Fruit fly (Drosophila melanogaster): ENCODE measurements around the gene IM33.

Gene IM33

dm6 chr2L:3705438-3705921, 9.0 kb upstream of the IM33 start, which contains the start of gene CG31778 (continued):
- TF ChIP-seq CG11294 (GFP tag; IDR thresholded peaks at IDR 0.05) (peak; percentile 65), CG11762 (GFP tag; optimal IDR thresholded peaks at IDR 0.05; ENCODE audit: insufficient read depth) (peak; percentile 48), pdm3 (GFP tag; optimal IDR thresholded peaks at IDR 0.05) (peak; percentile 83), CG34406 (GFP tag; optimal IDR thresholded peaks at IDR 0.05) (peak; percentile 64), CG6276 (GFP tag; optimal IDR thresholded peaks at IDR 0.05) (peak; percentile 61), CG8632 (GFP tag; optimal IDR thresholded peaks at IDR 0.05) (peak; percentile 75), CG8119 (GFP tag; IDR thresholded peaks at IDR 0.05) (peak; percentile 67), CG9139 (GFP tag; optimal IDR thresholded peaks at IDR 0.05) (no peak), Ets21C (GFP tag; optimal IDR thresholded peaks at IDR 0.05) (peak; percentile 76), dsx (GFP tag; optimal IDR thresholded peaks at IDR 0.05; ENCODE audit: poor library complexity, severe bottlenecking) (peak; percentile 60), topi (GFP tag; optimal IDR thresholded peaks at IDR 0.05) (peak; percentile 84), acj6 (GFP tag; optimal IDR thresholded peaks at IDR 0.05) (peak; percentile 76), CG11902 (GFP tag; optimal IDR thresholded peaks at IDR 0.05) (peak; percentile 60), cyc (GFP tag; optimal IDR thresholded peaks at IDR 0.05) (peak; percentile 82), lz (GFP tag; optimal IDR thresholded peaks at IDR 0.05) (peak; percentile 88), CG15336 (GFP tag; IDR thresholded peaks at IDR 0.05) (peak; percentile 77), CG16779 (tag; optimal IDR thresholded peaks at IDR 0.05) (peak; percentile 62), fkh (GFP tag; optimal IDR thresholded peaks at IDR 0.05) (no peak), Eip75B (GFP tag; optimal IDR thresholded peaks at IDR 0.05) (peak; percentile 77), CG3032 (tag; optimal IDR thresholded peaks at IDR 0.05) (peak; percentile 73), CG6854 (GFP tag; optimal IDR thresholded peaks at IDR 0.05) (peak; percentile 35), CG1621 (tag; optimal IDR thresholded peaks at IDR 0.05) (peak; percentile 75), fd85E (GFP tag; optimal IDR thresholded peaks at IDR 0.05) (peak; percentile 6), CG6808 (GFP tag; optimal IDR thresholded peaks at IDR 0.05) (peak; percentile 67), CG31627 (GFP tag; optimal IDR thresholded peaks at IDR 0.05) (peak; percentile 89), Sox102F (GFP tag; optimal IDR thresholded peaks at IDR 0.05) (peak; percentile 92), CG10631 (GFP tag; optimal IDR thresholded peaks at IDR 0.05) (peak; percentile 57), OdsH (GFP tag; optimal IDR thresholded peaks at IDR 0.05) (peak; percentile 70), esn (GFP tag; optimal IDR thresholded peaks at IDR 0.05) (peak; percentile 93), CG3919 (GFP tag; optimal IDR thresholded peaks at IDR 0.05) (peak; percentile 73), Hr38 (GFP tag; optimal IDR thresholded peaks at IDR 0.05) (no peak), Gug (GFP tag; IDR thresholded peaks at IDR 0.05) (0 out of 2 replicates have a peak, but pooled peaks have one; percentile 37), net (GFP tag; optimal IDR thresholded peaks at IDR 0.05) (peak; percentile 67), Eip93F (GFP tag; optimal IDR thresholded peaks at IDR 0.05) (no peak), Met (GFP tag; optimal IDR thresholded peaks at IDR 0.05) (peak; percentile 86), CG7368 (GFP tag; optimal IDR thresholded peaks at IDR 0.05) (peak; percentile 68), CG6792 (GFP tag; optimal IDR thresholded peaks at IDR 0.05) (peak; percentile 79)

- TF ChIP-seq CG31627 (GFP tag; optimal IDR thresholded peaks at IDR 0.05), result peak; percentile 89
- TF ChIP-seq fd59A (GFP tag; optimal IDR thresholded peaks at IDR 0.05), result peak; percentile 40
- TF ChIP-seq CG6808 (GFP tag; optimal IDR thresholded peaks at IDR 0.05), result peak; percentile 48
- TF ChIP-seq eg (GFP tag; IDR thresholded peaks at IDR 0.05), result peak; percentile 97
- TF ChIP-seq CG10669 (GFP tag; optimal IDR thresholded peaks at IDR 0.05), result peak; percentile 56
- TF ChIP-seq ss (GFP tag; optimal IDR thresholded peaks at IDR 0.05), result peak in 1 of 2 experiments; percentile 54
- peak; percentile 76 for TF ChIP-seq Sox15 (GFP tag; optimal IDR thresholded peaks at IDR 0.05)
- peak; percentile 86 for TF ChIP-seq Met (GFP tag; optimal IDR thresholded peaks at IDR 0.05)
- TF ChIP-seq CG10631 (GFP tag; optimal IDR thresholded peaks at IDR 0.05), result peak; percentile 76
- peak; percentile 50 for TF ChIP-seq CG8632 (GFP tag; optimal IDR thresholded peaks at IDR 0.05)
- TF ChIP-seq CG34406 (GFP tag; optimal IDR thresholded peaks at IDR 0.05), result peak; percentile 67
- no peak for TF ChIP-seq Ets96B (tag; optimal IDR thresholded peaks at IDR 0.05)
- peak; percentile 92 for TF ChIP-seq CG11294 (GFP tag; IDR thresholded peaks at IDR 0.05)
- TF ChIP-seq CG11762 (GFP tag; optimal IDR thresholded peaks at IDR 0.05; ENCODE audit: insufficient read depth), result peak; percentile 70
- TF ChIP-seq Lpt (GFP tag; optimal IDR thresholded peaks at IDR 0.05), result peak; percentile 84
- TF ChIP-seq achi (GFP tag; optimal IDR thresholded peaks at IDR 0.05), result peak; percentile 77
- peak; percentile 54 for TF ChIP-seq Blimp-1 (GFP tag; optimal IDR thresholded peaks at IDR 0.05)
- TF ChIP-seq OdsH (GFP tag; optimal IDR thresholded peaks at IDR 0.05), result peak; percentile 86
- no peak for TF ChIP-seq CG9139 (GFP tag; optimal IDR thresholded peaks at IDR 0.05)
- peak; percentile 67 for TF ChIP-seq CG4318 (GFP tag; optimal IDR thresholded peaks at IDR 0.05)
- peak; percentile 86 for TF ChIP-seq CG32006 (GFP tag; optimal IDR thresholded peaks at IDR 0.05)
- peak; percentile 72 for TF ChIP-seq Eip75B (GFP tag; optimal IDR thresholded peaks at IDR 0.05)
- peak; percentile 84 for TF ChIP-seq Ets21C (GFP tag; optimal IDR thresholded peaks at IDR 0.05)
- TF ChIP-seq vri (GFP tag; optimal IDR thresholded peaks at IDR 0.05), result peak; percentile 91
- peak; percentile 95 for TF ChIP-seq CG8119 (GFP tag; IDR thresholded peaks at IDR 0.05)
Measured at dm6 chr2L:3703260-3703659, 6.8 kb upstream of the IM33 start, which contains the start of gene CG2816. TSS of gene CG2816 (plus strand) at chr2L:3703659.
